Worm (Caenorhabditis elegans) whole organism, L4 larva: ENCODE measurements around the gene spe-41.
A peak's percentile ranks its signal among the peaks of the same experiment; 100 is the strongest.

Experiments
- D1046.2 ChIP-seq: fragments of 200-800 bp; sonication (Bioruptor generic); IDR thresholded peaks from 2 replicates; pipeline ENCODE4 v1.3.6; 2022; ENCODE audit warnings: missing genetic modification characterization, missing compliant biosample characterization
- F44E2.7 ChIP-seq: fragments of 200-800 bp; sonication (Bioruptor generic); IDR thresholded peaks from 2 replicates; pipeline ENCODE4 v2.1.2; 2022; ENCODE audit warnings: missing genetic modification characterization, missing compliant biosample characterization
- F49E8.2 ChIP-seq: sonication (generic microtip); optimal IDR thresholded peaks from 2 replicates; lab custom pipeline; 2016; ENCODE audit warnings: missing compliant biosample characterization, mild to moderate bottlenecking, missing genetic modification characterization, borderline replicate concordance
- T26A8.4 ChIP-seq: fragments of 200-800 bp; sonication (Bioruptor generic); IDR thresholded peaks from 2 replicates; pipeline ENCODE4 v1.3.6; 2022; ENCODE audit warnings: missing genetic modification characterization, missing compliant biosample characterization
- Y105C5A.15 ChIP-seq: fragments of 200-800 bp; sonication (Bioruptor generic); IDR thresholded peaks from 2 replicates; pipeline ENCODE4 v1.3.6; 2022; ENCODE audit warnings: missing genetic modification characterization, missing compliant biosample characterization
- Y48G9A.11 ChIP-seq: fragments of 200-800 bp; sonication (Bioruptor generic); IDR thresholded peaks from 2 replicates; pipeline ENCODE4 v1.3.6; 2022; ENCODE audit warnings: missing genetic modification reagents, missing genetic modification characterization, missing compliant biosample characterization
- Y5F2A.4 ChIP-seq: fragments of 200-800 bp; sonication (Bioruptor generic); optimal IDR thresholded peaks from 2 replicates; lab custom pipeline; 2018; ENCODE audit warnings: mild to moderate bottlenecking, missing genetic modification characterization, missing compliant biosample characterization
- Y75B8A.6 ChIP-seq: fragments of 200-800 bp; sonication (Bioruptor generic); IDR thresholded peaks from 2 replicates; pipeline ENCODE4 v1.3.6; 2022; ENCODE audit warnings: missing genetic modification reagents, missing genetic modification characterization, missing compliant biosample characterization
- ZK337.2 ChIP-seq: fragments of 200-800 bp; sonication (Bioruptor generic); IDR thresholded peaks from 2 replicates; pipeline ENCODE4 v1.3.6; 2022; ENCODE audit warnings: missing genetic modification reagents, missing genetic modification characterization, missing compliant biosample characterization
- aha-1 ChIP-seq: fragments of 150-350 bp; peaks from one replicate; lab custom pipeline; 2014; ENCODE audit warnings: missing biosample characterization, missing genetic modification characterization
- ceh-20 ChIP-seq: fragments of 200-800 bp; sonication (Bioruptor generic); IDR thresholded peaks from 2 replicates; pipeline ENCODE4 v1.3.6; 2022; ENCODE audit warnings: missing genetic modification reagents, missing genetic modification characterization, missing compliant biosample characterization
- ceh-28 ChIP-seq: fragments of 150-350 bp; optimal IDR thresholded peaks from 2 replicates; lab custom pipeline; 2014; ENCODE audit warnings: missing biosample characterization, missing genetic modification reagents, missing genetic modification characterization
- ceh-62 ChIP-seq: sonication (generic microtip); optimal IDR thresholded peaks from 2 replicates; lab custom pipeline; 2017; ENCODE audit warnings: missing biosample characterization, missing genetic modification characterization
- daf-16 ChIP-seq, 3 experiments: sonication (generic microtip); optimal IDR thresholded peaks; 2 replicates each; lab custom pipeline; 2016 to 2017; ENCODE audit warnings: missing genetic modification characterization in 3 of 3, missing genetic modification reagents in 3 of 3, mild to moderate bottlenecking in 2 of 3, missing compliant biosample characterization in 2 of 3, missing biosample characterization in 1 of 3, moderate library complexity in 1 of 3
- daf-8 ChIP-seq: fragments of 200-800 bp; sonication (Bioruptor generic); IDR thresholded peaks from 2 replicates; pipeline ENCODE4 v1.3.6; 2022; ENCODE audit warnings: missing genetic modification characterization, missing compliant biosample characterization
- dmd-6 ChIP-seq: fragments of 200-800 bp; sonication (Bioruptor generic); IDR thresholded peaks from 2 replicates; pipeline ENCODE4 v1.3.6; 2022; ENCODE audit warnings: missing genetic modification reagents, missing genetic modification characterization, missing compliant biosample characterization
- dmd-8 ChIP-seq: fragments of 200-800 bp; sonication (Bioruptor generic); IDR thresholded peaks from 2 replicates; pipeline ENCODE4 v1.3.6; 2022; ENCODE audit warnings: missing genetic modification characterization, missing compliant biosample characterization
- dmd-9 ChIP-seq: fragments of 200-800 bp; sonication (Bioruptor generic); IDR thresholded peaks from 2 replicates; pipeline ENCODE4 v1.3.6; 2022; ENCODE audit warnings: missing genetic modification reagents, missing genetic modification characterization, missing compliant biosample characterization
- duxl-1 ChIP-seq: sonication (generic microtip); optimal IDR thresholded peaks from 2 replicates; lab custom pipeline; 2016; ENCODE audit warnings: mild to moderate bottlenecking, missing genetic modification characterization, moderate library complexity, missing compliant biosample characterization; ENCODE audit not compliant: poor library complexity
- dve-1 ChIP-seq: sonication (generic microtip); optimal IDR thresholded peaks from 2 replicates; lab custom pipeline; 2017; ENCODE audit warnings: antibody characterized with exemption, mild to moderate bottlenecking, missing genetic modification characterization, missing compliant biosample characterization; ENCODE audit not compliant: insufficient read depth
- egl-27 ChIP-seq: sonication (generic microtip); optimal IDR thresholded peaks from 3 replicates; lab custom pipeline; 2017; ENCODE audit warnings: missing biosample characterization, missing genetic modification reagents, missing genetic modification characterization
- egl-43 ChIP-seq: fragments of 200-800 bp; sonication (Bioruptor generic); IDR thresholded peaks from 2 replicates; pipeline ENCODE4 v1.3.6; 2022; ENCODE audit warnings: missing genetic modification reagents, missing genetic modification characterization, missing compliant biosample characterization
- fkh-10 ChIP-seq: fragments of 150-350 bp; optimal IDR thresholded peaks from 2 replicates; lab custom pipeline; 2014; ENCODE audit warnings: missing biosample characterization, missing genetic modification reagents, missing genetic modification characterization
- lin-1 ChIP-seq: fragments of 200-800 bp; sonication (Bioruptor generic); IDR thresholded peaks from 2 replicates; pipeline ENCODE4 v1.3.6; 2022; ENCODE audit warnings: missing genetic modification reagents, missing genetic modification characterization, missing compliant biosample characterization
- lin-29 ChIP-seq: fragments of 200-800 bp; sonication (Bioruptor generic); IDR thresholded peaks from 2 replicates; pipeline ENCODE4 v1.3.6; 2022; ENCODE audit warnings: missing genetic modification reagents, missing genetic modification characterization, missing compliant biosample characterization
- lir-3 ChIP-seq: sonication (generic microtip); optimal IDR thresholded peaks from 2 replicates; lab custom pipeline; 2016; ENCODE audit warnings: mild to moderate bottlenecking, missing genetic modification characterization, missing compliant biosample characterization
- madf-5 ChIP-seq, 2 experiments: fragments of 200-800 bp; sonication (Bioruptor generic); IDR thresholded peaks; 2 replicates each; pipeline ENCODE4 v1.3.6; 2022; ENCODE audit warnings: missing compliant biosample characterization in 2 of 2, missing genetic modification characterization in 2 of 2
- madf-9 ChIP-seq: fragments of 200-800 bp; sonication (Bioruptor generic); conservative IDR thresholded peaks from 2 replicates; pipeline ENCODE4 v1.3.6; 2022; ENCODE audit warnings: missing genetic modification reagents, missing genetic modification characterization, missing compliant biosample characterization
- mdl-1 ChIP-seq, 2 experiments: fragments of 150-350 bp in 1 of 2; sonication (generic microtip) in 1 of 2; optimal IDR thresholded peaks; 2 replicates each; lab custom pipeline; 2014 to 2017; ENCODE audit warnings: missing biosample characterization in 2 of 2, missing genetic modification characterization in 2 of 2
- mdt-29 ChIP-seq: fragments of 200-800 bp; sonication (Bioruptor generic); IDR thresholded peaks from 2 replicates; pipeline ENCODE4 v1.3.6; 2022; ENCODE audit warnings: missing genetic modification reagents, missing genetic modification characterization, missing compliant biosample characterization
- mep-1 ChIP-seq: fragments of 150-350 bp; sonication (generic microtip); optimal IDR thresholded peaks from 3 replicates; lab custom pipeline; 2014; ENCODE audit warnings: missing biosample characterization, missing genetic modification characterization
- nhr-10 ChIP-seq: fragments of 150-350 bp; optimal IDR thresholded peaks from 2 replicates; lab custom pipeline; 2014; ENCODE audit warnings: missing biosample characterization, missing genetic modification characterization
- nhr-102 ChIP-seq: sonication (generic microtip); optimal IDR thresholded peaks from 2 replicates; lab custom pipeline; 2016; ENCODE audit warnings: mild to moderate bottlenecking, missing genetic modification characterization, moderate library complexity, missing compliant biosample characterization
- nhr-111 ChIP-seq: fragments of 200-800 bp; sonication (Bioruptor generic); optimal IDR thresholded peaks from 2 replicates; lab custom pipeline; 2018; ENCODE audit warnings: mild to moderate bottlenecking, missing genetic modification characterization, missing compliant biosample characterization
- nhr-25 ChIP-seq: sonication (generic microtip); optimal IDR thresholded peaks from 2 replicates; lab custom pipeline; 2017; ENCODE audit warnings: missing genetic modification characterization, mild to moderate bottlenecking, missing compliant biosample characterization, antibody characterized with exemption, moderate library complexity, borderline replicate concordance; ENCODE audit not compliant: insufficient read depth
- nhr-41 ChIP-seq: fragments of 200-800 bp; sonication (Bioruptor generic); IDR thresholded peaks from 2 replicates; pipeline ENCODE4 v1.3.6; 2022; ENCODE audit warnings: missing genetic modification reagents, missing genetic modification characterization, missing compliant biosample characterization
- nhr-77 ChIP-seq: fragments of 150-350 bp; optimal IDR thresholded peaks from 2 replicates; lab custom pipeline; 2014; ENCODE audit warnings: missing biosample characterization, missing genetic modification characterization
- pha-4 ChIP-seq, 2 experiments: fragments of 150-350 bp in 1 of 2; fragments of 200-800 bp in 1 of 2; sonication (Bioruptor generic) in 1 of 2; IDR thresholded peaks in 1 of 2; optimal IDR thresholded peaks in 1 of 2; 2 replicates each; pipeline versions ENCODE4 v1.3.6 to Lab custom; 2014 to 2022; ENCODE audit warnings: missing genetic modification characterization in 2 of 2, missing genetic modification reagents in 2 of 2, missing biosample characterization in 1 of 2, missing compliant biosample characterization in 1 of 2
- php-3 ChIP-seq: fragments of 200-800 bp; sonication (Bioruptor generic); IDR thresholded peaks from 2 replicates; pipeline ENCODE4 v1.3.6; 2022; ENCODE audit warnings: missing genetic modification reagents, missing genetic modification characterization, missing compliant biosample characterization
- sdz-12 ChIP-seq: fragments of 200-800 bp; sonication (Bioruptor generic); optimal IDR thresholded peaks from 2 replicates; lab custom pipeline; 2018; ENCODE audit warnings: mild to moderate bottlenecking, missing genetic modification characterization, missing compliant biosample characterization
- set-16 ChIP-seq: fragments of 200-800 bp; sonication (Bioruptor generic); IDR thresholded peaks from 2 replicates; pipeline ENCODE4 v1.3.6; 2022; ENCODE audit warnings: missing genetic modification reagents, missing genetic modification characterization, missing compliant biosample characterization
- skn-1 ChIP-seq: fragments of 150-350 bp; optimal IDR thresholded peaks from 2 replicates; lab custom pipeline; 2014; ENCODE audit warnings: missing biosample characterization, missing genetic modification characterization
- snpc-4 ChIP-seq: fragments of 150-350 bp; optimal IDR thresholded peaks from 2 replicates; lab custom pipeline; 2014; ENCODE audit warnings: missing biosample characterization, missing genetic modification characterization
- spr-1 ChIP-seq: sonication (generic microtip); optimal IDR thresholded peaks from 2 replicates; lab custom pipeline; 2016; ENCODE audit warnings: mild to moderate bottlenecking, missing genetic modification characterization, missing compliant biosample characterization
- spr-3 ChIP-seq: fragments of 200-800 bp; sonication (Bioruptor generic); optimal IDR thresholded peaks from 2 replicates; lab custom pipeline; 2018; ENCODE audit warnings: mild to moderate bottlenecking, missing genetic modification characterization, missing compliant biosample characterization
- tag-97 ChIP-seq: fragments of 200-800 bp; sonication (Bioruptor generic); IDR thresholded peaks from 2 replicates; pipeline ENCODE4 v1.3.6; 2022; ENCODE audit warnings: missing genetic modification characterization, missing compliant biosample characterization
- unc-130 ChIP-seq: sonication (generic microtip); optimal IDR thresholded peaks from 2 replicates; lab custom pipeline; 2016; ENCODE audit warnings: missing genetic modification reagents, missing genetic modification characterization, missing compliant biosample characterization
- unc-39 ChIP-seq: sonication (generic microtip); optimal IDR thresholded peaks from 2 replicates; lab custom pipeline; 2017; ENCODE audit warnings: missing biosample characterization, missing genetic modification characterization
- vab-7 ChIP-seq: fragments of 200-800 bp; sonication (Bioruptor generic); IDR thresholded peaks from 2 replicates; pipeline ENCODE4 v1.3.6; 2022; ENCODE audit warnings: missing genetic modification reagents, missing genetic modification characterization, missing compliant biosample characterization
- zip-2 ChIP-seq: fragments of 150-350 bp; optimal IDR thresholded peaks from 2 replicates; lab custom pipeline; 2014; ENCODE audit warnings: missing biosample characterization, missing genetic modification characterization

spe-41 gene

DNA sequence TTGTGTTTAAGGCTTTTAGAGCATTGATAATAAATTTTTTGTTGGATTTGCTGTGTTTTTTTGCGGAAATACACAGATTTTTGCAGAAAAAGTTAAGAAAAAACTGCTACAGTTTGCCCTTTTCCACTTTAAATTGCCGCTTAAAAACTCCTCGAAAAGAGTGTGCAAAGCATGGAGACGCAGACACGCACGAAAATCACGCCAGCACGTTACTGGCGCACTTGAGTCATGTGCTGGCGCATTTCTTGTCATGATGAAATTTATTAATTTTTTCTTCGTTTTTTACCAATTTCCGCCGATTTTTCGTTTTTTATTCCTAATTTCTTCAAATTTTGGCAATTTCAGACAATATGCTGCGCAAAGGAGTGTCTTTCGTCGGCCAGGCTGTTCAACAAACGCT, 16.1 kb upstream of the spe-41 start, which contains the start of gene C34C12.8:
Gene C34C12.8, plus strand, starts transcription at position 346 of the 400 bp plus-strand sequence.
- TF ChIP-seq unc-39 (tag; lab: Kevin White, UChicago) = no peak
- TF ChIP-seq ZK337.2 (GFP tag; lab: Robert Waterston, UW) = peak; percentile 67; the same call in 1 of the 2 replicates
- no peak for TF ChIP-seq nhr-41 (GFP tag; lab: Robert Waterston, UW)
- peak; percentile 97 for TF ChIP-seq dve-1
- peak; percentile 45; the same call in 1 of the 2 replicates for TF ChIP-seq vab-7 (GFP tag; lab: Robert Waterston, UW)
- peak; percentile 91 for TF ChIP-seq dmd-6
- TF ChIP-seq nhr-25 (tag; lab: Kevin White, UChicago) = peak; percentile 75
- TF ChIP-seq daf-16 (GFP tag; optimal IDR thresholded peaks at IDR 0.05; lab: Kevin White, UChicago) = peak in 1 of 2 experiments; percentile 82
- TF ChIP-seq daf-16 (tag; optimal IDR thresholded peaks at IDR 0.05; lab: Kevin White, UChicago) = peak; percentile 35
- TF ChIP-seq php-3 (GFP tag; lab: Robert Waterston, UW) = peak; percentile 89
- peak; percentile 29 for TF ChIP-seq unc-130 (GFP tag; lab: Kevin White, UChicago)
- TF ChIP-seq lin-1 (GFP tag; lab: Robert Waterston, UW) = peak; percentile 86
- no peak for TF ChIP-seq mdl-1 (tag; optimal IDR thresholded peaks at IDR 0.05; lab: Kevin White, UChicago)
- peak; percentile 95 for TF ChIP-seq dmd-9 (GFP tag; lab: Robert Waterston, UW)
- TF ChIP-seq mdt-29 (GFP tag; lab: Robert Waterston, UW) = peak; percentile 92
- TF ChIP-seq sdz-12 (GFP tag; lab: Kevin White, UChicago) = no peak
- peak; percentile 92 for TF ChIP-seq ceh-20 (GFP tag; lab: Robert Waterston, UW)
- no peak for TF ChIP-seq Y105C5A.15 (GFP tag; lab: Robert Waterston, UW)
- TF ChIP-seq skn-1 (tag; lab: Kevin White, UChicago) = no peak
- TF ChIP-seq nhr-10 (tag; lab: Kevin White, UChicago) = no peak
- TF ChIP-seq D1046.2 (GFP tag; lab: Robert Waterston, UW) = peak; percentile 82; the same call in 1 of the 2 replicates
- peak; percentile 65 for TF ChIP-seq lir-3 (tag; lab: Kevin White, UChicago)
- no peak for TF ChIP-seq F44E2.7 (GFP tag; lab: Robert Waterston, UW)
- TF ChIP-seq zip-2 (tag; lab: Kevin White, UChicago) = peak; percentile 74
- TF ChIP-seq nhr-102 (tag; lab: Kevin White, UChicago) = peak; percentile 96
- TF ChIP-seq tag-97 (GFP tag; lab: Robert Waterston, UW) = no peak
- no peak for TF ChIP-seq madf-5 (GFP tag; IDR thresholded peaks at IDR 0.05; lab: Robert Waterston, UW)
- no peak for TF ChIP-seq egl-27
- TF ChIP-seq nhr-111 (GFP tag; lab: Kevin White, UChicago) = no peak
- TF ChIP-seq madf-9 (GFP tag; lab: Robert Waterston, UW) = peak; percentile 87
- TF ChIP-seq aha-1 (tag; lab: Kevin White, UChicago) = peak; percentile 97
- TF ChIP-seq Y75B8A.6 (GFP tag; lab: Robert Waterston, UW) = no peak
- TF ChIP-seq F49E8.2 = peak; percentile 88
- TF ChIP-seq fkh-10 (GFP tag; lab: Kevin White, UChicago) = peak; percentile 84
- peak; percentile 93 for TF ChIP-seq duxl-1
- peak; percentile 91 for TF ChIP-seq lin-29 (GFP tag; lab: Robert Waterston, UW)
- peak; percentile 84 for TF ChIP-seq egl-43 (GFP tag; lab: Robert Waterston, UW)
- peak; percentile 35; the same call in 1 of the 2 replicates for TF ChIP-seq dmd-8 (GFP tag; lab: Robert Waterston, UW)
- TF ChIP-seq spr-1 (tag; lab: Kevin White, UChicago) = peak; percentile 81
- TF ChIP-seq Y5F2A.4 = peak; percentile 71
- no peak for TF ChIP-seq set-16 (GFP tag; lab: Robert Waterston, UW)
- no peak for TF ChIP-seq ceh-62 (tag; lab: Kevin White, UChicago)
- no peak for TF ChIP-seq snpc-4
- peak; percentile 83 for TF ChIP-seq spr-3 (GFP tag; lab: Kevin White, UChicago)
- TF ChIP-seq nhr-77 = peak; percentile 84
- no peak for TF ChIP-seq ceh-28 (tag; lab: Kevin White, UChicago)
- TF ChIP-seq Y48G9A.11 (GFP tag; lab: Robert Waterston, UW) = peak; percentile 82
- TF ChIP-seq T26A8.4 = peak; percentile 95
- peak; percentile 94 for TF ChIP-seq mep-1 (tag; lab: Kevin White, UChicago)
- TF ChIP-seq daf-8 (GFP tag; lab: Robert Waterston, UW) = no peak
- TF ChIP-seq pha-4 (GFP tag; IDR thresholded peaks at IDR 0.05; lab: Robert Waterston, UW) = peak; percentile 93
- TF ChIP-seq pha-4 (tag; optimal IDR thresholded peaks at IDR 0.05; lab: Kevin White, UChicago) = peak; percentile 40
